Fruit fly (Drosophila melanogaster): ENCODE data around the gene Ada2b.

Gene Ada2b

DNA sequence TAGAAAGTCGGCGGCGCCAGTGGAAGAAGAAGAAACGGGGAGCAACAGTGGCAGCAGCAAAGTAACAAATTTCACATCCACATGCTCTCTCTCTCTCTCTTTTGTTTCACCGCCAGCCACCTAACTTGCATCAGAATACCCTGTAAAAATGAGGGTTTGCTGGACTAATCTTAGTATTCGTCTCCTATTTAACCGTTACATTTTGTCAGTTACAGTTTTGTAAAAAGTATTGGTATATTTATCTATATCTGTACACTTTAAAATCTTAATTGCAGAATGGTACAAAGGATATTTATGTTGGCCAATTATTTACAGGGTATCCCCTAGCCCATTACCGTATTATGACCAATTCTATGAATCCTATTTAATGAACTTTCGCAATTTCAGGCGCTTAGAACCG, 6.5 kb downstream of the Ada2b start:
- TF ChIP-seq dmrt93B (GFP tag; optimal IDR thresholded peaks at IDR 0.05) (no peak), br (GFP tag; optimal IDR thresholded peaks at IDR 0.05) (peak; percentile 18), N (GFP tag; optimal IDR thresholded peaks at IDR 0.05) (no peak), foxo (GFP tag; optimal IDR thresholded peaks at IDR 0.05) (peak in 1 of 2 experiments; percentile 21), psq (GFP tag; optimal IDR thresholded peaks at IDR 0.05) (no peak), OdsH (GFP tag; optimal IDR thresholded peaks at IDR 0.05) (no peak), fru (GFP tag; optimal IDR thresholded peaks at IDR 0.05) (no peak), h (GFP tag; optimal IDR thresholded peaks at IDR 0.05) (no peak), CrebA (GFP tag; optimal IDR thresholded peaks at IDR 0.05; ENCODE audit: borderline replicate concordance) (no peak), Mio (GFP tag; optimal IDR thresholded peaks at IDR 0.05) (no peak), pan (optimal IDR thresholded peaks at IDR 0.05) (no peak), Dif (GFP tag; optimal IDR thresholded peaks at IDR 0.05; ENCODE audit: partially characterized antibody) (no peak), Rel (GFP tag; optimal IDR thresholded peaks at IDR 0.05) (no peak), Rel (tag; optimal IDR thresholded peaks at IDR 0.05) (no peak), Dfd (GFP tag; optimal IDR thresholded peaks at IDR 0.05) (no peak), woc (GFP tag; optimal IDR thresholded peaks at IDR 0.05) (no peak), usp (GFP tag; optimal IDR thresholded peaks at IDR 0.05) (no peak), sv (GFP tag; optimal IDR thresholded peaks at IDR 0.05) (no peak), tai (GFP tag; optimal IDR thresholded peaks at IDR 0.05) (no peak), Myc (optimal IDR thresholded peaks at IDR 0.05) (no peak), brk (GFP tag; optimal IDR thresholded peaks at IDR 0.05) (no peak), Hr78 (GFP tag; optimal IDR thresholded peaks at IDR 0.05) (no peak), CG32264 (GFP tag; optimal IDR thresholded peaks at IDR 0.05) (no peak), Abd-B (GFP tag; optimal IDR thresholded peaks at IDR 0.05) (no peak), dl (GFP tag; optimal IDR thresholded peaks at IDR 0.05; ENCODE audit: insufficient read depth in 1 of 2, partially characterized antibody in 2 of 2) (no peak), Jra (GFP tag; optimal IDR thresholded peaks at IDR 0.05) (no peak), ey (GFP tag; optimal IDR thresholded peaks at IDR 0.05) (peak; percentile 36), rgr (GFP tag; optimal IDR thresholded peaks at IDR 0.05) (peak; percentile 41), jim (GFP tag; optimal IDR thresholded peaks at IDR 0.05) (no peak), Sp1 (GFP tag; optimal IDR thresholded peaks at IDR 0.05) (no peak), GATAd (GFP tag; optimal IDR thresholded peaks at IDR 0.05) (no peak), Hnf4 (GFP tag; optimal IDR thresholded peaks at IDR 0.05) (peak; percentile 28), HLH106 (tag; optimal IDR thresholded peaks at IDR 0.05) (no peak)

DNA sequence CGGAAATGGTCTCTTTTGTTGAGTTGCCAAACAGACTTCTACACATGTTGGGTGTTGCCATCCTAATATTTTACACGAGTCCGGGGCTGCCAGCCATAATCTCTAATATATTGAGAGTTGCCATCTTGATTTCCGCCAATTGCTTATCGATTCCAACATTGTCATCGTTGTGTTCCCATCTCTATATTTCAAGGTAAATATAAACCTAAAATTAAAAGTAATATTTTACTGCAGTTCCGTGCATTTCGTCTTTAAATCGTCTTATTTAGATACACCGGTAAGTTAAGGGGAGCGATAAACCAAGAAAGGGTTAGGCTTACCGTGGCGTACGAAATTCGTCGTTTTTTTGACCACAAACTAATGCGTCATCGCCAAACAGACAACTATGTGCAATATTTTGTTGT, 6.9 kb downstream of the Ada2b start, which contains the start of gene PolI:
PolI (plus strand) TSS at position 138 of the 404 bp plus-strand sequence.
- TF ChIP-seq CG32264 (GFP tag; optimal IDR thresholded peaks at IDR 0.05) (no peak), rgr (GFP tag; optimal IDR thresholded peaks at IDR 0.05) (peak; percentile 18), CG9705 (GFP tag; optimal IDR thresholded peaks at IDR 0.05) (peak; percentile 15), Mio (GFP tag; optimal IDR thresholded peaks at IDR 0.05) (no peak), brk (GFP tag; optimal IDR thresholded peaks at IDR 0.05) (no peak), ey (GFP tag; optimal IDR thresholded peaks at IDR 0.05) (peak; percentile 14), tai (GFP tag; optimal IDR thresholded peaks at IDR 0.05) (no peak), sage (GFP tag; optimal IDR thresholded peaks at IDR 0.05) (peak; percentile 67), pan (optimal IDR thresholded peaks at IDR 0.05) (no peak), Hr83 (GFP tag; optimal IDR thresholded peaks at IDR 0.05; ENCODE audit: poor library complexity, severe bottlenecking) (peak; percentile 51), foxo (GFP tag; optimal IDR thresholded peaks at IDR 0.05) (peak in 1 of 2 experiments; percentile 34), Myc (optimal IDR thresholded peaks at IDR 0.05) (peak; percentile 90), HLH106 (tag; optimal IDR thresholded peaks at IDR 0.05) (peak; percentile 28), fru (GFP tag; optimal IDR thresholded peaks at IDR 0.05) (peak; percentile 28), Sp1 (GFP tag; optimal IDR thresholded peaks at IDR 0.05) (no peak), N (GFP tag; optimal IDR thresholded peaks at IDR 0.05) (no peak), Vsx2 (GFP tag; optimal IDR thresholded peaks at IDR 0.05; ENCODE audit: partially characterized antibody) (no peak), Hnf4 (GFP tag; optimal IDR thresholded peaks at IDR 0.05) (peak; percentile 31), Jra (GFP tag; optimal IDR thresholded peaks at IDR 0.05) (peak; percentile 35), OdsH (GFP tag; optimal IDR thresholded peaks at IDR 0.05) (no peak), Rel (GFP tag; optimal IDR thresholded peaks at IDR 0.05) (no peak), Rel (tag; optimal IDR thresholded peaks at IDR 0.05) (peak; percentile 49), h (GFP tag; optimal IDR thresholded peaks at IDR 0.05) (peak; percentile 45)

DNA sequence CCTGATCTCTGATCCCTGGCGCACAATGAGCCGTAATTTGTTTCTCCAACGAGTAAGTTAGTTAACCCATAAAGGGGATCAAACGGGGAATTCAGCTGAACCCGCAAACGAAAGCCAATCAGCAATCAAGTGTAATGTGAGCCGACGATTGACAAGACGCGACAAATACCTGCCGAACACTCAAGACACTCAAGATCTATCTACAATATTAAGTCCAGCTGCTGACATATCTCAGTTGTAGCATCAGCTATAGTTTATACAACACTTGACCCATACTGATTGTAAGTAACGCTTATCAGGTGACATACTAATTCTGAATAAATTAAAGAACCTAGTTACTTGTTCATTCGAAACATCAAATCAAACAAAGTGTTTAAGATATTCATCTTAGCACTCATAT, 13.0 kb downstream of the Ada2b start:
- no peak for TF ChIP-seq Vsx2 (GFP tag; optimal IDR thresholded peaks at IDR 0.05; ENCODE audit: partially characterized antibody)
- no peak for TF ChIP-seq sv (GFP tag; optimal IDR thresholded peaks at IDR 0.05)
